Fruit fly (Drosophila melanogaster): Measurements from ENCODE around the gene elm.

elm gene

dm6 chr3R:5624115-5624878, 30.4 kb downstream of the elm start, which contains the start of the genes Dph4, Spec2 and RpL13A (continued):
- TF ChIP-seq gcm (GFP tag; optimal IDR thresholded peaks at IDR 0.05) (peak; percentile 90), E2f1 (GFP tag; IDR thresholded peaks at IDR 0.05) (no peak), CG14050 (GFP tag; IDR thresholded peaks at IDR 0.05) (no peak), Dbx (GFP tag; IDR thresholded peaks at IDR 0.05) (no peak), pan (optimal IDR thresholded peaks at IDR 0.05) (no peak), pan (GFP tag; optimal IDR thresholded peaks at IDR 0.05 in 1 of 2, IDR thresholded peaks at IDR 0.05 in 1 of 2) (no peak), insv (GFP tag; optimal IDR thresholded peaks at IDR 0.05) (peak in 1 of 2 experiments; percentile 85), CG9932 (GFP tag; IDR thresholded peaks at IDR 0.05) (no peak), hth (optimal IDR thresholded peaks at IDR 0.05) (no peak), CG2199 (GFP tag; IDR thresholded peaks at IDR 0.05) (no peak), CG18599 (GFP tag; optimal IDR thresholded peaks at IDR 0.05) (peak; percentile 95), nerfin-1 (tag; optimal IDR thresholded peaks at IDR 0.05) (peak; percentile 89), HmgD (GFP tag; optimal IDR thresholded peaks at IDR 0.05) (peak; percentile 86), CG2129 (GFP tag; IDR thresholded peaks at IDR 0.05; ENCODE audit: partially characterized antibody) (no peak), Elba2 (GFP tag; optimal IDR thresholded peaks at IDR 0.05) (no peak), Asciz (GFP tag; optimal IDR thresholded peaks at IDR 0.05) (peak; percentile 92), shn (GFP tag; optimal IDR thresholded peaks at IDR 0.05) (peak; percentile 92), usp (GFP tag; optimal IDR thresholded peaks at IDR 0.05) (no peak), CG6813 (GFP tag; optimal IDR thresholded peaks at IDR 0.05) (peak; percentile 95), NC2β (GFP tag; optimal IDR thresholded peaks at IDR 0.05) (peak; percentile 99), abd-A (tag; optimal IDR thresholded peaks at IDR 0.05) (no peak), bsh (GFP tag; optimal IDR thresholded peaks at IDR 0.05) (peak; percentile 21 to 78), CG8388 (GFP tag; optimal IDR thresholded peaks at IDR 0.05) (peak; percentile 85), dm (GFP tag; optimal IDR thresholded peaks at IDR 0.05) (peak; percentile 97), Dll (GFP tag; IDR thresholded peaks at IDR 0.05; ENCODE audit: partially characterized antibody) (no peak), bigmax (GFP tag; optimal IDR thresholded peaks at IDR 0.05) (peak; percentile 82), NK7.1 (GFP tag; optimal IDR thresholded peaks at IDR 0.05) (peak; percentile 90), CG14860 (GFP tag; IDR thresholded peaks at IDR 0.05; ENCODE audit: partially characterized antibody) (no peak), CG17612 (GFP tag; IDR thresholded peaks at IDR 0.05) (no peak), nau (GFP tag; optimal IDR thresholded peaks at IDR 0.05) (peak; percentile 94), chm (GFP tag; IDR thresholded peaks at IDR 0.05) (no peak), stc (GFP tag; IDR thresholded peaks at IDR 0.05) (no peak), CG12942 (GFP tag; optimal IDR thresholded peaks at IDR 0.05) (peak; percentile 80), CG17186 (GFP tag; optimal IDR thresholded peaks at IDR 0.05) (peak; percentile 95), CG6272 (GFP tag; IDR thresholded peaks at IDR 0.05) (peak; percentile 49; the same call in 1 of the 2 replicates), Sry-β (GFP tag; optimal IDR thresholded peaks at IDR 0.05) (peak; percentile 70), bab2 (GFP tag; optimal IDR thresholded peaks at IDR 0.05) (peak; percentile 77), ara (GFP tag; IDR thresholded peaks at IDR 0.05) (no peak), ci (GFP tag; IDR thresholded peaks at IDR 0.05) (no peak), ro (GFP tag; IDR thresholded peaks at IDR 0.05) (no peak), sr (GFP tag; IDR thresholded peaks at IDR 0.05) (no peak), ind (GFP tag; optimal IDR thresholded peaks at IDR 0.05) (peak; percentile 75), CG4730 (GFP tag; IDR thresholded peaks at IDR 0.05) (no peak), lmd (GFP tag; IDR thresholded peaks at IDR 0.05) (no peak), H2.0 (GFP tag; IDR thresholded peaks at IDR 0.05) (no peak), CG2120 (GFP tag; optimal IDR thresholded peaks at IDR 0.05) (peak; percentile 71), lilli (GFP tag; optimal IDR thresholded peaks at IDR 0.05) (peak; percentile 87), ranshi (GFP tag; IDR thresholded peaks at IDR 0.05) (no peak), H15 (GFP tag; IDR thresholded peaks at IDR 0.05) (no peak), oc (tag; optimal IDR thresholded peaks at IDR 0.05) (peak; percentile 80), Ssrp (tag; optimal IDR thresholded peaks at IDR 0.05) (peak; percentile 48)

Data from whole organism, embryonic.